Fruit fly (Drosophila melanogaster) whole organism, embryonic: Measurements from ENCODE around the gene Gpdh3.

Experiments used
- BtbVII ChIP-seq: fragments of 200-800 bp; sonication (Bioruptor generic); optimal IDR thresholded peaks from 3 replicates; lab custom pipeline; 2017; ENCODE audit warnings: missing biosample characterization, mild to moderate bottlenecking, missing genetic modification characterization
- CG11093 ChIP-seq: fragments of 200-800 bp; sonication (Bioruptor generic); IDR thresholded peaks from 3 replicates; pipeline ENCODE4 v1.3.6; 2022; ENCODE audit warnings: missing biosample characterization, missing genetic modification characterization
- CG11695 ChIP-seq: fragments of 200-800 bp; sonication (Bioruptor generic); IDR thresholded peaks from 3 replicates; pipeline ENCODE4 v1.3.6; 2022; ENCODE audit warnings: missing biosample characterization, missing genetic modification characterization
- CG14710 ChIP-seq: fragments of 200-800 bp; sonication (Bioruptor generic); optimal IDR thresholded peaks from 3 replicates; lab custom pipeline; 2019; ENCODE audit warnings: missing biosample characterization, mild to moderate bottlenecking, missing genetic modification characterization, moderate library complexity
- CG14965 ChIP-seq: fragments of 200-800 bp; sonication (Bioruptor generic); optimal IDR thresholded peaks from 2 replicates; lab custom pipeline; 2016; ENCODE audit warnings: missing biosample characterization, missing genetic modification characterization, borderline replicate concordance
- CG1529 ChIP-seq: fragments of 200-800 bp; sonication (Bioruptor generic); optimal IDR thresholded peaks from 3 replicates; lab custom pipeline; 2018; ENCODE audit warnings: missing biosample characterization, missing genetic modification characterization
- CG15479 ChIP-seq: fragments of 200-800 bp; sonication (Bioruptor generic); optimal IDR thresholded peaks from 3 replicates; lab custom pipeline; 2019; ENCODE audit warnings: missing biosample characterization, mild to moderate bottlenecking, missing genetic modification characterization, moderate library complexity
- CG15696 ChIP-seq: fragments of 200-800 bp; sonication (Bioruptor generic); optimal IDR thresholded peaks from 2 replicates; lab custom pipeline; 2019; ENCODE audit warnings: missing biosample characterization, mild to moderate bottlenecking, missing genetic modification characterization, moderate library complexity
- CG18011 ChIP-seq: fragments of 200-800 bp; sonication (Bioruptor generic); optimal IDR thresholded peaks from 2 replicates; lab custom pipeline; 2017; ENCODE audit warnings: missing biosample characterization, missing genetic modification characterization, mild to moderate bottlenecking, moderate library complexity, missing genotype
- CG2120 ChIP-seq: fragments of 200-800 bp; sonication (Bioruptor generic); optimal IDR thresholded peaks from 3 replicates; lab custom pipeline; 2016; ENCODE audit warnings: missing biosample characterization, missing genetic modification characterization
- CG2678 ChIP-seq: fragments of 200-800 bp; sonication (Bioruptor generic); optimal IDR thresholded peaks from 3 replicates; lab custom pipeline; 2019; ENCODE audit warnings: missing biosample characterization, mild to moderate bottlenecking, missing genetic modification characterization, moderate library complexity
- CG4282 ChIP-seq: fragments of 200-800 bp; sonication (Bioruptor generic); optimal IDR thresholded peaks from 2 replicates; lab custom pipeline; 2016; ENCODE audit warnings: missing biosample characterization, missing genetic modification characterization
- CG6683 ChIP-seq: fragments of 200-800 bp; sonication (Bioruptor generic); optimal IDR thresholded peaks from 2 replicates; lab custom pipeline; 2017; ENCODE audit warnings: missing biosample characterization, mild to moderate bottlenecking, missing genetic modification characterization, missing genetic modification reagents
- CG7963 ChIP-seq: fragments of 200-800 bp; sonication (Bioruptor generic); IDR thresholded peaks from 3 replicates; pipeline ENCODE4 v1.3.6; 2022; ENCODE audit warnings: missing biosample characterization, missing genetic modification characterization; ENCODE audit not compliant: partially characterized antibody
- CG8478 ChIP-seq: fragments of >200 bp; optimal IDR thresholded peaks from 2 replicates; lab custom pipeline; 2018
- CG9215 ChIP-seq: fragments of 200-800 bp; sonication (Bioruptor generic); IDR thresholded peaks from 2 replicates; pipeline ENCODE4 v1.3.6; 2022; ENCODE audit warnings: missing biosample characterization, missing genetic modification characterization
- CG9609 ChIP-seq: fragments of 200-800 bp; sonication (Bioruptor generic); optimal IDR thresholded peaks from 3 replicates; lab custom pipeline; 2016; ENCODE audit warnings: missing biosample characterization, missing genetic modification characterization
- Dfd ChIP-seq, 2 experiments: fragments of >200 bp; optimal IDR thresholded peaks; 2 replicates each; lab custom pipeline; 2017; ENCODE audit warnings: missing biosample characterization in 2 of 2, missing genetic modification characterization in 2 of 2
- Dll ChIP-seq: fragments of 200-800 bp; sonication (Bioruptor generic); IDR thresholded peaks from 4 replicates; pipeline ENCODE4 v1.3.6; 2022; ENCODE audit warnings: missing biosample characterization, missing genetic modification characterization; ENCODE audit not compliant: partially characterized antibody
- Dp ChIP-seq: fragments of 200-800 bp; sonication (Bioruptor generic); optimal IDR thresholded peaks from 2 replicates; lab custom pipeline; 2018; ENCODE audit warnings: missing biosample characterization, mild to moderate bottlenecking, missing genetic modification characterization, moderate library complexity
- HLH3B ChIP-seq: fragments of 200-800 bp; sonication (Bioruptor generic); IDR thresholded peaks from 2 replicates; pipeline ENCODE4 v1.3.6; 2022; ENCODE audit warnings: missing biosample characterization, missing genetic modification characterization
- Hr51 ChIP-seq, 2 experiments: fragments of 200-800 bp; sonication (Bioruptor generic); optimal IDR thresholded peaks; 2 replicates in 1 of 2; 3 replicates in 1 of 2; lab custom pipeline; 2016 to 2018; ENCODE audit warnings: missing biosample characterization in 2 of 2, missing genetic modification characterization in 2 of 2, mild to moderate bottlenecking in 1 of 2, moderate library complexity in 1 of 2
- NfI ChIP-seq: fragments of 200-800 bp; sonication (Bioruptor generic); optimal IDR thresholded peaks from 3 replicates; lab custom pipeline; 2018; ENCODE audit warnings: missing biosample characterization, mild to moderate bottlenecking, missing genetic modification characterization, moderate library complexity
- Oaz ChIP-seq: fragments of 200-800 bp; sonication (Bioruptor generic); IDR thresholded peaks from 2 replicates; pipeline ENCODE4 v1.3.6; 2022; ENCODE audit warnings: missing biosample characterization, missing genetic modification characterization
- Pdp1 ChIP-seq, 2 experiments: fragments of 200-800 bp; sonication (Bioruptor generic); optimal IDR thresholded peaks; 3 replicates each; lab custom pipeline; 2016; ENCODE audit warnings: missing biosample characterization in 2 of 2, missing genetic modification characterization in 2 of 2, mild to moderate bottlenecking in 1 of 2, moderate library complexity in 1 of 2
- Scr ChIP-seq: fragments of 200-800 bp; sonication (Bioruptor generic); IDR thresholded peaks from 2 replicates; pipeline ENCODE4 v1.3.6; 2022; ENCODE audit warnings: missing biosample characterization, missing genetic modification characterization; ENCODE audit not compliant: partially characterized antibody
- Sox100B ChIP-seq: fragments of 200-800 bp; sonication (Bioruptor generic); optimal IDR thresholded peaks from 3 replicates; lab custom pipeline; 2018; ENCODE audit warnings: missing biosample characterization, mild to moderate bottlenecking, missing genetic modification characterization
- Sry-δ ChIP-seq: fragments of 200-800 bp; sonication (Bioruptor generic); optimal IDR thresholded peaks from 2 replicates; lab custom pipeline; 2016; ENCODE audit warnings: missing biosample characterization, missing genetic modification characterization
- Stat92E ChIP-seq, 3 experiments: fragments of >200 bp in 2 of 3; fragments of 200-800 bp in 1 of 3; sonication (Bioruptor generic) in 1 of 3; optimal IDR thresholded peaks; 2 replicates each; lab custom pipeline; 2017 to 2019; ENCODE audit warnings: missing biosample characterization in 3 of 3, missing genetic modification characterization in 3 of 3, mild to moderate bottlenecking in 1 of 3, moderate library complexity in 1 of 3
- Taf1 ChIP-seq: fragments of 200-800 bp; sonication (Bioruptor generic); IDR thresholded peaks from 2 replicates; pipeline ENCODE4 v1.3.6; 2022; ENCODE audit warnings: missing biosample characterization, missing genetic modification characterization
- Vsx1 ChIP-seq: fragments of 200-800 bp; sonication (Bioruptor generic); optimal IDR thresholded peaks from 2 replicates; lab custom pipeline; 2017; ENCODE audit warnings: missing biosample characterization, mild to moderate bottlenecking, missing genetic modification characterization, missing genetic modification reagents
- bab2 ChIP-seq: fragments of 200-800 bp; sonication (Bioruptor generic); optimal IDR thresholded peaks from 2 replicates; lab custom pipeline; 2016; ENCODE audit warnings: missing biosample characterization, missing genetic modification characterization
- bbx ChIP-seq: fragments of 200-800 bp; sonication (Bioruptor generic); IDR thresholded peaks from 2 replicates; pipeline ENCODE4 v1.3.6; 2022; ENCODE audit warnings: missing biosample characterization, missing genetic modification characterization; ENCODE audit not compliant: partially characterized antibody
- dati ChIP-seq: fragments of 200-800 bp; sonication (Bioruptor generic); IDR thresholded peaks from 2 replicates; pipeline ENCODE4 v1.3.6; 2022; ENCODE audit warnings: missing biosample characterization, missing genetic modification characterization
- dmrt11E ChIP-seq: fragments of 200-800 bp; sonication (Bioruptor generic); optimal IDR thresholded peaks from 3 replicates; lab custom pipeline; 2018; ENCODE audit warnings: missing biosample characterization, mild to moderate bottlenecking, missing genetic modification characterization, moderate library complexity
- ftz-f1 ChIP-seq: fragments of 200-800 bp; sonication (Bioruptor generic); optimal IDR thresholded peaks from 2 replicates; lab custom pipeline; 2016; ENCODE audit warnings: missing biosample characterization, missing genetic modification characterization
- h ChIP-seq: fragments of >200 bp; optimal IDR thresholded peaks from 2 replicates; lab custom pipeline; 2017
- ham ChIP-seq: fragments of 200-800 bp; sonication (Bioruptor generic); IDR thresholded peaks from 2 replicates; pipeline ENCODE4 v1.3.6; 2022; ENCODE audit warnings: missing biosample characterization, missing genetic modification characterization
- inv ChIP-seq: fragments of 200-800 bp; sonication (Bioruptor generic); IDR thresholded peaks from 2 replicates; pipeline ENCODE4 v1.3.6; 2022; ENCODE audit warnings: missing biosample characterization, missing genetic modification characterization; ENCODE audit not compliant: partially characterized antibody
- kni ChIP-seq: fragments of 200-800 bp; sonication (Bioruptor generic); optimal IDR thresholded peaks from 3 replicates; lab custom pipeline; 2017; ENCODE audit warnings: mild to moderate bottlenecking, missing biosample characterization, missing genetic modification reagents, missing genetic modification characterization
- lola ChIP-seq, 3 experiments: fragments of >200 bp in 2 of 3; fragments of 200-800 bp in 1 of 3; sonication (Bioruptor generic) in 1 of 3; optimal IDR thresholded peaks; 2 replicates each; lab custom pipeline; 2017 to 2019; ENCODE audit warnings: missing biosample characterization in 3 of 3, missing genetic modification characterization in 3 of 3, mild to moderate bottlenecking in 1 of 3, moderate library complexity in 1 of 3
- nmo ChIP-seq: fragments of 200-800 bp; sonication (Bioruptor generic); optimal IDR thresholded peaks from 2 replicates; lab custom pipeline; 2018; ENCODE audit warnings: missing biosample characterization, mild to moderate bottlenecking, missing genetic modification characterization, moderate library complexity
- pita ChIP-seq: fragments of 200-800 bp; sonication (Bioruptor generic); optimal IDR thresholded peaks from 2 replicates; lab custom pipeline; 2017; ENCODE audit warnings: missing biosample characterization, mild to moderate bottlenecking, missing genetic modification characterization
- pzg ChIP-seq: fragments of 200-800 bp; sonication (Bioruptor generic); optimal IDR thresholded peaks from 3 replicates; lab custom pipeline; 2018; ENCODE audit warnings: missing biosample characterization, mild to moderate bottlenecking, missing genetic modification characterization, moderate library complexity
- sc ChIP-seq, 3 experiments: fragments of >200 bp in 2 of 3; fragments of 200-800 bp in 1 of 3; sonication (Bioruptor generic) in 1 of 3; optimal IDR thresholded peaks; 2 replicates in 2 of 3; 3 replicates in 1 of 3; lab custom pipeline; 2017; ENCODE audit warnings: mild to moderate bottlenecking in 1 of 3, missing biosample characterization in 1 of 3, missing genetic modification characterization in 1 of 3, missing genetic modification reagents in 1 of 3
- sisA ChIP-seq: fragments of 200-800 bp; sonication (Bioruptor generic); IDR thresholded peaks from 2 replicates; pipeline ENCODE4 v1.3.6; 2022; ENCODE audit warnings: missing biosample characterization, missing genetic modification characterization
- tap ChIP-seq: fragments of 200-800 bp; optimal IDR thresholded peaks from 3 replicates; lab custom pipeline; 2019; ENCODE audit warnings: missing biosample characterization, mild to moderate bottlenecking, missing genetic modification characterization, moderate library complexity
- usp ChIP-seq: fragments of >200 bp; optimal IDR thresholded peaks from 2 replicates; lab custom pipeline; 2017; ENCODE audit warnings: missing biosample characterization, missing genetic modification characterization

Gene Gpdh3

DNA sequence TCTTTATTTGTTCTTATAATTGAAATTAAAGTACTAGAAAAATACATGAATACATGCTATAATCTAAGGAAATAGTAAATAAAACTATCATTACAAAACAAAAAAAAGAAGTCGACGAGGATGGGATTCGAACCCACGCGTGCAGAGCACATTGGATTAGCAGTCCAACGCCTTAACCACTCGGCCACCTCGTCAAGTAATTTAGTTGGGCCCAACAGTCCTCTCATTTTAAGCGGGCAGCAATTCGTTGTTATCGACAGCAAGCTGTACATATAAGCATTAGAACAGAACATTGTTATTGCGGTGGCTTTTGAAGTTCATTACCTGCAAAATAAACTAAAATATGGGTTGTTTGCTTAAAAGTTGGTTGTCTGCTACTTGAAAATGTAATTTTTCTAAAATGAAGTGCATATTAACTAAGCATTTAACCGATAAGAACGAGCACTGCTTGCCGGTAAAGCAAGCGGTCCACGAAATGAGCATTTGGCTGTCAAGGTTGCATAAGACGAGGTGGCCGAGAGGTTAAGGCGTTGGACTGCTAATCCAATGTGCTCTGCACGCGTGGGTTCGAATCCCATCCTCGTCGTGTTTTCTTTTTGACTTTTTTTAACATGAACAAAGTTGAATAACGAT lies 15.3 kb downstream of the Gpdh3 start (continued):
- TF ChIP-seq ftz-f1 (GFP tag; lab: Kevin White, UChicago), result peak; percentile 84
- no peak for TF ChIP-seq CG11695 (GFP tag; lab: Robert Waterston, UW)
- no peak for TF ChIP-seq Vsx1 (GFP tag; lab: Kevin White, UChicago)
- TF ChIP-seq inv, result peak; percentile 44; the same call in 1 of the 2 replicates
- peak; percentile 81 for TF ChIP-seq CG8478 (lab: Kevin White, UChicago)
- no peak for TF ChIP-seq tap
- TF ChIP-seq Scr (GFP tag; lab: Robert Waterston, UW), result peak; percentile 68
- TF ChIP-seq pzg, result no peak
- TF ChIP-seq CG9215 (GFP tag; lab: Robert Waterston, UW), result no peak
- TF ChIP-seq Dfd (GFP tag; optimal IDR thresholded peaks at IDR 0.05; lab: Kevin White, UChicago), result peak in 1 of 2 experiments; percentile 93
- TF ChIP-seq CG7963 (GFP tag; lab: Robert Waterston, UW), result peak; percentile 88
- TF ChIP-seq CG2678 (tag; lab: Kevin White, UChicago), result no peak
- no peak for TF ChIP-seq sc (optimal IDR thresholded peaks at IDR 0.05; lab: Kevin White, UChicago)
- no peak for TF ChIP-seq sc (GFP tag; optimal IDR thresholded peaks at IDR 0.05; lab: Kevin White, UChicago)
- TF ChIP-seq dmrt11E (tag; lab: Kevin White, UChicago), result no peak
- peak; percentile 83 for TF ChIP-seq bbx (GFP tag; lab: Robert Waterston, UW)
- peak in 1 of 2 experiments; percentile 99 for TF ChIP-seq Pdp1 (GFP tag; optimal IDR thresholded peaks at IDR 0.05; lab: Kevin White, UChicago)
- TF ChIP-seq lola (GFP tag; optimal IDR thresholded peaks at IDR 0.05; lab: Kevin White, UChicago), result no peak
- TF ChIP-seq CG11093 (GFP tag; lab: Robert Waterston, UW), result no peak
- no peak for TF ChIP-seq NfI (GFP tag; lab: Kevin White, UChicago)
- TF ChIP-seq h (lab: Kevin White, UChicago), result no peak
- no peak for TF ChIP-seq Taf1 (GFP tag; lab: Robert Waterston, UW)
- TF ChIP-seq Dll, result 0 out of 4 replicates have a peak, but pooled peaks have one; percentile 56
- TF ChIP-seq usp (GFP tag; lab: Kevin White, UChicago), result no peak
- no peak for TF ChIP-seq Sox100B (GFP tag; lab: Kevin White, UChicago)
- TF ChIP-seq dati (GFP tag; lab: Robert Waterston, UW), result no peak
- no peak for TF ChIP-seq Sry-δ (GFP tag; lab: Kevin White, UChicago)
- peak; percentile 22 for TF ChIP-seq nmo (GFP tag; lab: Kevin White, UChicago)
- no peak for TF ChIP-seq BtbVII (GFP tag; lab: Kevin White, UChicago)
- TF ChIP-seq pita (GFP tag; lab: Kevin White, UChicago), result no peak
- no peak for TF ChIP-seq Oaz (GFP tag; lab: Robert Waterston, UW)
- no peak for TF ChIP-seq bab2 (GFP tag; lab: Kevin White, UChicago)
- TF ChIP-seq CG15479 (GFP tag; lab: Kevin White, UChicago), result no peak
- TF ChIP-seq CG14965 (GFP tag; lab: Kevin White, UChicago), result no peak
- no peak for TF ChIP-seq CG18011 (GFP tag; lab: Kevin White, UChicago)
- no peak for TF ChIP-seq ham (GFP tag; lab: Robert Waterston, UW)
- TF ChIP-seq Dp (GFP tag; lab: Kevin White, UChicago), result no peak
- TF ChIP-seq Stat92E (GFP tag; optimal IDR thresholded peaks at IDR 0.05; lab: Kevin White, UChicago), result peak in 1 of 3 experiments; percentile 73
- TF ChIP-seq CG2120, result no peak
- no peak for TF ChIP-seq kni (GFP tag; lab: Kevin White, UChicago)
- no peak for TF ChIP-seq CG4282 (GFP tag; lab: Kevin White, UChicago)
- no peak for TF ChIP-seq CG6683 (GFP tag; lab: Kevin White, UChicago)
- no peak for TF ChIP-seq CG1529 (GFP tag; lab: Kevin White, UChicago)
- TF ChIP-seq Hr51 (GFP tag; optimal IDR thresholded peaks at IDR 0.05; lab: Kevin White, UChicago), result no peak
- TF ChIP-seq CG9609 (GFP tag; lab: Kevin White, UChicago), result no peak
- no peak for TF ChIP-seq CG15696 (tag; lab: Kevin White, UChicago)
- TF ChIP-seq sisA (GFP tag; lab: Robert Waterston, UW), result no peak
- no peak for TF ChIP-seq HLH3B (GFP tag; lab: Robert Waterston, UW)
- TF ChIP-seq CG14710 (tag; lab: Kevin White, UChicago), result peak; percentile 5
